Worm (Caenorhabditis elegans) whole organism, L1 larva: ENCODE data around the gene T25D3.4.

Experiments used
- jun-1 ChIP-seq: fragments of 150-350 bp; optimal IDR thresholded peaks from 2 replicates; lab custom pipeline; 2014; ENCODE audit warnings: missing biosample characterization, missing genetic modification reagents, missing genetic modification characterization
- lin-35 ChIP-seq, 2 experiments: fragments of 150-350 bp; optimal IDR thresholded peaks; 2 replicates each; lab custom pipeline; 2014; ENCODE audit warnings: missing biosample characterization in 2 of 2, missing genetic modification characterization in 2 of 2, missing genetic modification reagents in 2 of 2
- nhr-237 ChIP-seq: fragments of 150-350 bp; optimal IDR thresholded peaks from 2 replicates; lab custom pipeline; 2014; ENCODE audit warnings: missing biosample characterization, missing genetic modification characterization

DNA sequence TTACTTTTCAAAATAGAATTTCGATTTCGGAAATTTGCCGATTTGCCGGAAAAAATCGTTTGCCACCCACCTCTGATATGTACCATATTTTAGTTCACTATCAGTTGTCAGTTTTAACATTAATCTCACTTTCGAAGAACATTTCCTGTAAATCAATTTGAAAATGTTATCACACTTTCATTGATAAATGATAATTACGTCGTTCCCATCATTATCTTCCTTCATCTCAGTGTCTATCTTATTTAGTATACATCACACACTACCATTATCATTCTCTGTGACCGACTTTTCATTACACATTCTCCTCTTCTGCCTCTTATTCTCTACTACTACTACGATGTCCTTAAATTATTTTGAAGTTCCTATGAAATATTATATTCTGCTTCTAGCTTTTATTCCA, 39.5 kb downstream of the T25D3.4 start, which contains the start of gene T01D1.8:
- no peak for TF ChIP-seq jun-1 (tag; lab: Kevin White, UChicago)
- no peak for TF ChIP-seq lin-35 (GFP tag; optimal IDR thresholded peaks at IDR 0.05; lab: Kevin White, UChicago)
- TF ChIP-seq nhr-237 = no peak
